Worm (Caenorhabditis elegans): ENCODE measurements around the gene poml-1.

The poml-1 gene

ce11 chrX:13700642-13701233 lies 22.0 kb downstream of the poml-1 start:
- peak; percentile 98 for TF ChIP-seq lin-13 (GFP tag; optimal IDR thresholded peaks at IDR 0.05)
- peak; percentile 21 to 96 for TF ChIP-seq mdl-1 (tag; optimal IDR thresholded peaks at IDR 0.05)
- peak; percentile 58 for TF ChIP-seq nhr-28 (tag; optimal IDR thresholded peaks at IDR 0.05)
- peak; percentile 99 for TF ChIP-seq efl-3 (GFP tag; optimal IDR thresholded peaks at IDR 0.05)
- peak; percentile 82 to 94 for TF ChIP-seq lin-35 (GFP tag; optimal IDR thresholded peaks at IDR 0.05)
- TF ChIP-seq lsy-2 (tag; optimal IDR thresholded peaks at IDR 0.05): peak; percentile 95
- no peak for TF ChIP-seq unc-62 (GFP tag; optimal IDR thresholded peaks at IDR 0.05)
- peak; percentile 100 for TF ChIP-seq rnt-1 (tag; optimal IDR thresholded peaks at IDR 0.05)
- peak; percentile 98 for TF ChIP-seq ceh-88 (GFP tag; IDR thresholded peaks at IDR 0.05)
- no peak for TF ChIP-seq sptf-1 (tag; optimal IDR thresholded peaks at IDR 0.05)
- peak; percentile 99 for TF ChIP-seq tbx-2 (tag; optimal IDR thresholded peaks at IDR 0.05)
- TF ChIP-seq unc-30 (tag; optimal IDR thresholded peaks at IDR 0.05): peak; percentile 72
- TF ChIP-seq ceh-63 (GFP tag; optimal IDR thresholded peaks at IDR 0.05): peak; percentile 99
- peak; percentile 95 for TF ChIP-seq zag-1 (tag; optimal IDR thresholded peaks at IDR 0.05)
- TF ChIP-seq fkh-8 (tag; optimal IDR thresholded peaks at IDR 0.05): peak; percentile 98
- no peak for TF ChIP-seq Y116A8C.19 (tag; optimal IDR thresholded peaks at IDR 0.05; ENCODE audit: borderline replicate concordance)
- TF ChIP-seq fkh-10 (GFP tag; optimal IDR thresholded peaks at IDR 0.05): peak; percentile 100
- peak; percentile 99 for TF ChIP-seq swsn-7 (tag; optimal IDR thresholded peaks at IDR 0.05)
- peak; percentile 98 for TF ChIP-seq unc-86 (tag; optimal IDR thresholded peaks at IDR 0.05)
- TF ChIP-seq elt-3 (tag; optimal IDR thresholded peaks at IDR 0.05): peak; percentile 44 to 99 (median 86)
- TF ChIP-seq ces-1 (GFP tag; optimal IDR thresholded peaks at IDR 0.05): peak; percentile 84
- peak; percentile 64 for TF ChIP-seq C34B4.2 (tag; optimal IDR thresholded peaks at IDR 0.05)
- peak; percentile 98 to 100 (median 99) for TF ChIP-seq ceh-82 (tag; optimal IDR thresholded peaks at IDR 0.05)
- peak; percentile 96 for TF ChIP-seq aha-1 (tag; optimal IDR thresholded peaks at IDR 0.05)
- TF ChIP-seq zip-4 (GFP tag; optimal IDR thresholded peaks at IDR 0.05): peak; percentile 96
- TF ChIP-seq ztf-11 (tag; optimal IDR thresholded peaks at IDR 0.05): peak; percentile 93 to 97
- peak; percentile 96 for TF ChIP-seq lir-3 (tag; optimal IDR thresholded peaks at IDR 0.05; ENCODE audit: poor library complexity)
- peak; percentile 74 for TF ChIP-seq hlh-4 (tag; optimal IDR thresholded peaks at IDR 0.05)
- TF ChIP-seq unc-130 (tag; optimal IDR thresholded peaks at IDR 0.05): peak; percentile 99
- peak; percentile 88 to 94 for TF ChIP-seq efl-1 (optimal IDR thresholded peaks at IDR 0.05)
- peak; percentile 47 to 98 for TF ChIP-seq efl-1 (GFP tag; optimal IDR thresholded peaks at IDR 0.05 in 1 of 2)
- TF ChIP-seq irx-1 (tag; optimal IDR thresholded peaks at IDR 0.05): peak; percentile 100
- TF ChIP-seq blmp-1 (tag; optimal IDR thresholded peaks at IDR 0.05): peak; percentile 64
- peak; percentile 95 for TF ChIP-seq C04F5.9 (tag; optimal IDR thresholded peaks at IDR 0.05)
- TF ChIP-seq nhr-77 (tag; optimal IDR thresholded peaks at IDR 0.05): peak; percentile 99
- TF ChIP-seq fkh-4 (tag; optimal IDR thresholded peaks at IDR 0.05; ENCODE audit: borderline replicate concordance): peak; percentile 97
- TF ChIP-seq unc-98 (GFP tag; IDR thresholded peaks at IDR 0.05): peak; percentile 94
- peak; percentile 83 for TF ChIP-seq nhr-84 (tag; optimal IDR thresholded peaks at IDR 0.05)
- TF ChIP-seq lin-15B (tag; optimal IDR thresholded peaks at IDR 0.05): peak; percentile 51
- TF ChIP-seq jun-1 (tag; optimal IDR thresholded peaks at IDR 0.05): peak; percentile 100
- peak; percentile 99 for TF ChIP-seq nhr-85 (tag)
- TF ChIP-seq mef-2 (tag; optimal IDR thresholded peaks at IDR 0.05): peak; percentile 96
- peak; percentile 36 for TF ChIP-seq pqm-1 (tag; optimal IDR thresholded peaks at IDR 0.05)
- TF ChIP-seq nhr-20 (tag; optimal IDR thresholded peaks at IDR 0.05): peak; percentile 99
- TF ChIP-seq pax-3 (tag; optimal IDR thresholded peaks at IDR 0.05): peak; percentile 96
- peak; percentile 97 to 98 for TF ChIP-seq egl-27 (tag; optimal IDR thresholded peaks at IDR 0.05)
- TF ChIP-seq nhr-47 (tag; optimal IDR thresholded peaks at IDR 0.05): peak; percentile 100
- TF ChIP-seq dpl-1 (GFP tag; optimal IDR thresholded peaks at IDR 0.05): peak; percentile 63 to 72 (median 69)
- peak; percentile 96 for TF ChIP-seq aly-2 (tag; optimal IDR thresholded peaks at IDR 0.05)
- peak; percentile 100 for TF ChIP-seq fos-1 (tag; optimal IDR thresholded peaks at IDR 0.05)
- peak; percentile 98 for TF ChIP-seq skn-1 (tag; optimal IDR thresholded peaks at IDR 0.05)
- TF ChIP-seq nhr-19 (GFP tag; conservative IDR thresholded peaks at IDR 0.05): peak; percentile 99
